Worm (Caenorhabditis elegans): Measurements from ENCODE around the gene mrt-2.

The mrt-2 gene

DNA sequence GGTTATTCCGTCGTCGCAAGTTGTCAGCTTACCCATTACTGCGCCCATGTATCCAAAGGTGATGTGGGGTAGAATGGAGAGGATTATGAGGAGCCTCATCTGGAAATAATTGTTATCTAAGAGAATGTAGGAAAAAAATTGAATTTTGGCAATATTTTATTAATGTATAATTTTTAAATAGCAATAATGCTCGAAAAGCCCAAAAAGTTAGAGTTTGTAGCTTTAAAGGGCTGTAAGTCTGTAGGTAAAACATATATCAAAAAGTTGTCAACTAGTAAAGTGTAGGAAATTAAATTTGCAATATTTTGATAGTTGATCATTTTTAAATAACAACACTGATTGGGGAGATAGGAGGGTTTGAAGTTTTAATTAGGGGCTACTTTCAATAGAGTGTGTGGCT is 37.8 kb upstream of the mrt-2 start, which contains the start of gene Y41C4A.8 (continued):
- TF ChIP-seq zag-1 (tag; optimal IDR thresholded peaks at IDR 0.05) (no peak), F16B12.6 (tag; optimal IDR thresholded peaks at IDR 0.05) (no peak), ztf-4 (tag; optimal IDR thresholded peaks at IDR 0.05) (no peak)

- peak; percentile 29 to 58 for TF ChIP-seq efl-1 (optimal IDR thresholded peaks at IDR 0.05)
- TF ChIP-seq efl-1 (GFP tag; optimal IDR thresholded peaks at IDR 0.05 in 1 of 2), result peak; percentile 10 to 87
- TF ChIP-seq dpl-1 (GFP tag; optimal IDR thresholded peaks at IDR 0.05), result peak in 1 of 3 experiments; percentile 22
- no peak for TF ChIP-seq C16A3.4 (tag; optimal IDR thresholded peaks at IDR 0.05)
- TF ChIP-seq tlp-1 (tag; optimal IDR thresholded peaks at IDR 0.05), result no peak
- TF ChIP-seq nhr-85 (tag), result peak; percentile 73
- no peak for TF ChIP-seq egl-13 (tag; optimal IDR thresholded peaks at IDR 0.05)
- TF ChIP-seq pax-3 (tag; optimal IDR thresholded peaks at IDR 0.05), result no peak
Observed at ce11 chrIII:11718548-11718947, 28.0 kb upstream of the mrt-2 start, which contains the start of gene Y41C4A.9. Gene Y41C4A.9, minus strand, starts transcription at chrIII:11718645.

ce11 chrIII:11719400-11719875 is 27.1 kb upstream of the mrt-2 start, which contains the start of the genes elb-1 and Y41C4A.11:
Gene elb-1, minus strand, starts transcription at chrIII:11719450.
Gene Y41C4A.11, plus strand, starts transcription at chrIII:11719860.
- peak; percentile 92 for TF ChIP-seq nhr-77 (tag; optimal IDR thresholded peaks at IDR 0.05)
- TF ChIP-seq ceh-63 (GFP tag; optimal IDR thresholded peaks at IDR 0.05), result no peak
- TF ChIP-seq ceh-88 (GFP tag; IDR thresholded peaks at IDR 0.05), result no peak
- no peak for TF ChIP-seq alr-1 (tag; optimal IDR thresholded peaks at IDR 0.05; ENCODE audit: borderline replicate concordance)
- TF ChIP-seq ztf-4 (tag; optimal IDR thresholded peaks at IDR 0.05), result no peak
- TF ChIP-seq nhr-90 (tag; optimal IDR thresholded peaks at IDR 0.05; ENCODE audit: poor library complexity), result peak; percentile 79
- peak; percentile 71 for TF ChIP-seq dsc-1 (tag; optimal IDR thresholded peaks at IDR 0.05)
- TF ChIP-seq F16B12.6 (tag; optimal IDR thresholded peaks at IDR 0.05), result peak; percentile 70
- TF ChIP-seq swsn-7 (tag; optimal IDR thresholded peaks at IDR 0.05), result peak; percentile 73
- peak; percentile 67 for TF ChIP-seq grh-1 (GFP tag; IDR thresholded peaks at IDR 0.05)
- TF ChIP-seq lin-39 (tag; optimal IDR thresholded peaks at IDR 0.05), result peak; percentile 1
- TF ChIP-seq nhr-84 (tag; optimal IDR thresholded peaks at IDR 0.05), result no peak
- peak; percentile 87 for TF ChIP-seq nhr-47 (tag; optimal IDR thresholded peaks at IDR 0.05)
- peak in 1 of 2 experiments; percentile 58 for TF ChIP-seq mdl-1 (tag; optimal IDR thresholded peaks at IDR 0.05)
- TF ChIP-seq pqm-1 (tag; optimal IDR thresholded peaks at IDR 0.05), result no peak
- TF ChIP-seq fos-1 (tag; optimal IDR thresholded peaks at IDR 0.05), result peak; percentile 56
- no peak for TF ChIP-seq hlh-17 (GFP tag; optimal IDR thresholded peaks at IDR 0.05; ENCODE audit: borderline replicate concordance)
- TF ChIP-seq snpc-4 (tag; optimal IDR thresholded peaks at IDR 0.05), result peak; percentile 29
- peak; percentile 53 for TF ChIP-seq unc-130 (tag; optimal IDR thresholded peaks at IDR 0.05)
- TF ChIP-seq rnt-1 (tag; optimal IDR thresholded peaks at IDR 0.05), result no peak
- TF ChIP-seq dpl-1 (GFP tag; optimal IDR thresholded peaks at IDR 0.05), result peak; percentile 98 to 99 (median 99)
- peak; percentile 84 for TF ChIP-seq tbx-2 (tag; optimal IDR thresholded peaks at IDR 0.05)
- TF ChIP-seq fkh-8 (tag; optimal IDR thresholded peaks at IDR 0.05), result peak; percentile 63
- TF ChIP-seq nhr-237 (tag; optimal IDR thresholded peaks at IDR 0.05), result peak; percentile 17
- no peak for TF ChIP-seq hlh-4 (tag; optimal IDR thresholded peaks at IDR 0.05)
- TF ChIP-seq pag-3 (tag; optimal IDR thresholded peaks at IDR 0.05; ENCODE audit: borderline replicate concordance, insufficient read depth), result no peak
- TF ChIP-seq aha-1 (tag; optimal IDR thresholded peaks at IDR 0.05), result no peak
- peak; percentile 73 for TF ChIP-seq C16A3.4 (tag; optimal IDR thresholded peaks at IDR 0.05)
- no peak for TF ChIP-seq tlp-1 (tag; optimal IDR thresholded peaks at IDR 0.05)
- TF ChIP-seq blmp-1 (tag; optimal IDR thresholded peaks at IDR 0.05), result peak; percentile 28
- TF ChIP-seq vab-15 (tag; optimal IDR thresholded peaks at IDR 0.05), result no peak
- TF ChIP-seq lin-14 (GFP tag; optimal IDR thresholded peaks at IDR 0.05), result no peak
- no peak for TF ChIP-seq nhr-12 (tag; optimal IDR thresholded peaks at IDR 0.05)
- TF ChIP-seq ceh-90 (tag; optimal IDR thresholded peaks at IDR 0.05), result no peak
- TF ChIP-seq unc-98 (GFP tag; IDR thresholded peaks at IDR 0.05), result no peak
- TF ChIP-seq zip-4 (GFP tag; optimal IDR thresholded peaks at IDR 0.05), result no peak
- TF ChIP-seq skn-1 (tag; optimal IDR thresholded peaks at IDR 0.05), result peak; percentile 80
- TF ChIP-seq unc-86 (tag; optimal IDR thresholded peaks at IDR 0.05), result peak; percentile 60
- TF ChIP-seq mep-1 (tag; optimal IDR thresholded peaks at IDR 0.05), result peak; percentile 62
- TF ChIP-seq ceh-82 (tag; optimal IDR thresholded peaks at IDR 0.05), result peak; percentile 27 to 86 (median 59)
- no peak for TF ChIP-seq hpl-2 (GFP tag; optimal IDR thresholded peaks at IDR 0.05)
- TF ChIP-seq ets-5 (GFP tag; IDR thresholded peaks at IDR 0.05), result no peak
- TF ChIP-seq nhr-28 (tag; optimal IDR thresholded peaks at IDR 0.05), result no peak
- TF ChIP-seq pax-3 (tag; optimal IDR thresholded peaks at IDR 0.05), result peak; percentile 68

Measured in whole organism, L1 larva.